Worm (Caenorhabditis elegans): Measurements from ENCODE around the gene C15H9.3.

C15H9.3 gene

ce11 chrX:6115502-6115901, at the start of gene C15H9.3:
C15H9.3 (plus strand) TSS chrX:6115802.
- no peak for TF ChIP-seq unc-120 (tag; optimal IDR thresholded peaks at IDR 0.05; ENCODE audit: poor library complexity, severe bottlenecking)

ce11 chrX:6065936-6066452, 49.6 kb upstream of the C15H9.3 start, which contains the start of gene ptr-4:
ptr-4 (minus strand) TSS chrX:6065986.
- TF ChIP-seq lin-13 (tag; optimal IDR thresholded peaks at IDR 0.05), result no peak

- TF ChIP-seq elt-1 (tag; optimal IDR thresholded peaks at IDR 0.05; ENCODE audit: borderline replicate concordance, insufficient read depth) (peak; percentile 79), ham-2 (GFP tag; optimal IDR thresholded peaks at IDR 0.05) (peak; percentile 82), ceh-43 (GFP tag; optimal IDR thresholded peaks at IDR 0.05) (no peak)
Observed at ce11 chrX:6066618-6067017, 49.0 kb upstream of the C15H9.3 start.

ce11 chrX:6075209-6075608, 40.4 kb upstream of the C15H9.3 start, which contains the start of gene lgc-58:
lgc-58 (plus strand) TSS chrX:6075509.
- TF ChIP-seq lsy-2 (tag; optimal IDR thresholded peaks at IDR 0.05), result no peak
- TF ChIP-seq drap-1 (GFP tag; optimal IDR thresholded peaks at IDR 0.05), result no peak
- no peak for TF ChIP-seq ceh-43 (GFP tag; optimal IDR thresholded peaks at IDR 0.05)
- TF ChIP-seq ham-2 (GFP tag; optimal IDR thresholded peaks at IDR 0.05), result no peak
- TF ChIP-seq nhr-237 (tag; optimal IDR thresholded peaks at IDR 0.05), result no peak
- no peak for TF ChIP-seq mls-2 (tag; optimal IDR thresholded peaks at IDR 0.05)
- TF ChIP-seq nhr-76 (tag; optimal IDR thresholded peaks at IDR 0.05), result no peak
- TF ChIP-seq mep-1 (tag; optimal IDR thresholded peaks at IDR 0.05), result no peak
- no peak for TF ChIP-seq nhr-2 (tag; optimal IDR thresholded peaks at IDR 0.05)

ce11 chrX:6081793-6082192, 33.8 kb upstream of the C15H9.3 start:
- TF ChIP-seq nhr-237 (tag; optimal IDR thresholded peaks at IDR 0.05) (no peak), ceh-83 (GFP tag; optimal IDR thresholded peaks at IDR 0.05) (no peak), lin-32 (GFP tag; optimal IDR thresholded peaks at IDR 0.05) (no peak), tbx-8 (GFP tag; optimal IDR thresholded peaks at IDR 0.05) (no peak), mls-2 (tag; optimal IDR thresholded peaks at IDR 0.05) (no peak), elt-3 (tag; optimal IDR thresholded peaks at IDR 0.05) (no peak), bed-3 (GFP tag; optimal IDR thresholded peaks at IDR 0.05) (no peak), mab-5 (tag; optimal IDR thresholded peaks at IDR 0.05) (no peak), nhr-12 (tag; optimal IDR thresholded peaks at IDR 0.05) (no peak), nhr-76 (tag; optimal IDR thresholded peaks at IDR 0.05) (no peak), pha-4 (tag; optimal IDR thresholded peaks at IDR 0.05) (no peak), unc-39 (tag; optimal IDR thresholded peaks at IDR 0.05) (no peak), ces-1 (GFP tag; optimal IDR thresholded peaks at IDR 0.05) (no peak), ceh-39 (tag; optimal IDR thresholded peaks at IDR 0.05) (no peak)

- TF ChIP-seq nhr-2 (tag; optimal IDR thresholded peaks at IDR 0.05), result no peak
- no peak for TF ChIP-seq lin-32 (GFP tag; optimal IDR thresholded peaks at IDR 0.05)
- TF ChIP-seq lin-13 (tag; optimal IDR thresholded peaks at IDR 0.05), result no peak
- TF ChIP-seq lsy-2 (tag; optimal IDR thresholded peaks at IDR 0.05), result no peak
- no peak for TF ChIP-seq cnd-1 (tag; optimal IDR thresholded peaks at IDR 0.05)
- TF ChIP-seq nhr-28 (tag; optimal IDR thresholded peaks at IDR 0.05), result no peak
- TF ChIP-seq sem-2 (GFP tag; optimal IDR thresholded peaks at IDR 0.05), result no peak
- no peak for TF ChIP-seq elt-3 (tag; optimal IDR thresholded peaks at IDR 0.05)
- no peak for TF ChIP-seq mep-1 (tag; optimal IDR thresholded peaks at IDR 0.05)
- no peak for TF ChIP-seq ceh-83 (GFP tag; optimal IDR thresholded peaks at IDR 0.05)
- no peak for TF ChIP-seq pha-4 (tag; optimal IDR thresholded peaks at IDR 0.05)
Observed at ce11 chrX:6082660-6083059, 32.9 kb upstream of the C15H9.3 start, which contains the start of gene C45B2.3. C45B2.3 (plus strand) TSS chrX:6082960.

- TF ChIP-seq nhr-28 (tag; optimal IDR thresholded peaks at IDR 0.05) (no peak), blmp-1 (tag; optimal IDR thresholded peaks at IDR 0.05) (no peak), sem-2 (GFP tag; optimal IDR thresholded peaks at IDR 0.05) (no peak), nhr-237 (tag; optimal IDR thresholded peaks at IDR 0.05) (no peak), snpc-4 (tag; optimal IDR thresholded peaks at IDR 0.05) (no peak), ceh-43 (GFP tag; optimal IDR thresholded peaks at IDR 0.05) (no peak), sptf-1 (tag; optimal IDR thresholded peaks at IDR 0.05) (no peak), unc-62 (GFP tag; optimal IDR thresholded peaks at IDR 0.05) (no peak), ceh-39 (tag; optimal IDR thresholded peaks at IDR 0.05) (no peak), tbx-8 (GFP tag; optimal IDR thresholded peaks at IDR 0.05) (no peak), ham-2 (GFP tag; optimal IDR thresholded peaks at IDR 0.05) (no peak), nhr-12 (tag; optimal IDR thresholded peaks at IDR 0.05) (no peak), lsy-2 (tag; optimal IDR thresholded peaks at IDR 0.05) (no peak), nhr-2 (tag; optimal IDR thresholded peaks at IDR 0.05) (no peak), ztf-11 (tag; optimal IDR thresholded peaks at IDR 0.05) (no peak), mab-5 (tag; optimal IDR thresholded peaks at IDR 0.05) (no peak)
Observed at ce11 chrX:6084439-6084838, 31.2 kb upstream of the C15H9.3 start, which contains the start of gene C45B2.2. C45B2.2 (plus strand) TSS chrX:6084739.

Data from whole organism, mixed stage, embryonic.